Worm (Caenorhabditis elegans): ENCODE data around the gene frpr-14.

DNA sequence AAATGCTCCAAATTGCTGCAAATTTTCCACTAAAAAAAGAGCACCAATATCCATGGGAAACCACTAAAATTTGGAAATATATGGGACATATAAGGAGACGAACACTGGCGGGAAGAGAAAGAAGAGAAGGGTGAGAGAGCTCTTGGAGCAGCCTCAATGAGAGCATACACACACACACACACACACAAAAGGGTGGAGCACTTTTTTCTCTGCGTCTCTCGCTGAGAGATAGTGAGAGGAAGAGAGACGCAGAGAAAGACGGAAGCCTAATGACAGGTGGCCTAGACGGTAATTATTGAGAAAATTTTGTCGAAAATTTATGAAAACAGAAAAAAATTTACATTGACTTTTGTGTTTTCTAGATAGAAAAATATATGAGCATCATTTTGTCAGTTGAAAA lies 28.3 kb upstream of the frpr-14 start:
- TF ChIP-seq snpc-4 (GFP tag; optimal IDR thresholded peaks at IDR 0.05) = no peak
- TF ChIP-seq snpc-4 (tag; optimal IDR thresholded peaks at IDR 0.05) = no peak
- TF ChIP-seq ama-1 (optimal IDR thresholded peaks at IDR 0.05) = no peak
- TF ChIP-seq ama-1 (GFP tag; optimal IDR thresholded peaks at IDR 0.05) = no peak
- no peak for TF ChIP-seq cebp-1 (GFP tag; IDR thresholded peaks at IDR 0.05)
- TF ChIP-seq cebp-1 (tag; optimal IDR thresholded peaks at IDR 0.05) = no peak
- TF ChIP-seq unc-62 (GFP tag; optimal IDR thresholded peaks at IDR 0.05) = no peak
